Worm (Caenorhabditis elegans): ENCODE data around the gene nhr-21.

Gene nhr-21

ce11 chrII:7331224-7331623 is 7.8 kb upstream of the nhr-21 start, which contains the start of gene npax-1:
Gene npax-1, minus strand, starts transcription at chrII:7331324.
- no peak for TF ChIP-seq snpc-3.4 (tag; optimal IDR thresholded peaks at IDR 0.05)
- no peak for TF ChIP-seq lin-54 (GFP tag; optimal IDR thresholded peaks at IDR 0.05)
- TF ChIP-seq ceh-79 (tag; optimal IDR thresholded peaks at IDR 0.05): no peak

- TF ChIP-seq chd-7 (tag; optimal IDR thresholded peaks at IDR 0.05) (peak; percentile 82), F22D6.2 (tag; optimal IDR thresholded peaks at IDR 0.05) (peak; percentile 86), efl-1 (GFP tag; optimal IDR thresholded peaks at IDR 0.05) (no peak), lin-54 (GFP tag; optimal IDR thresholded peaks at IDR 0.05) (no peak), C06A6.2 (GFP tag; conservative IDR thresholded peaks at IDR 0.05) (peak; percentile 76), K11D2.4 (GFP tag; IDR thresholded peaks at IDR 0.05) (peak; percentile 54; the same call in 1 of the 2 replicates), attf-5 (GFP tag; optimal IDR thresholded peaks at IDR 0.05) (peak; percentile 75), pha-4 (tag; optimal IDR thresholded peaks at IDR 0.05) (peak; percentile 49), K12H6.12 (tag; optimal IDR thresholded peaks at IDR 0.05) (peak; percentile 74), hmg-1.2 (GFP tag; IDR thresholded peaks at IDR 0.05) (peak; percentile 91), tbp1 (GFP tag; optimal IDR thresholded peaks at IDR 0.05) (peak; percentile 27), F55B11.4 (tag; optimal IDR thresholded peaks at IDR 0.05; ENCODE audit: borderline replicate concordance, insufficient read depth) (no peak), ztf-22 (GFP tag; optimal IDR thresholded peaks at IDR 0.05) (peak; percentile 64), ets-4 (GFP tag; optimal IDR thresholded peaks at IDR 0.05) (peak; percentile 8), mcd-1 (GFP tag; IDR thresholded peaks at IDR 0.05) (peak; percentile 45), T07F8.4 (tag; optimal IDR thresholded peaks at IDR 0.05) (no peak), tlf-1 (GFP tag; optimal IDR thresholded peaks at IDR 0.05) (peak; percentile 53), nfyb-1 (GFP tag; IDR thresholded peaks at IDR 0.05) (peak; percentile 64; the same call in 1 of the 2 replicates), F57C9.4 (tag; optimal IDR thresholded peaks at IDR 0.05) (no peak), hsf-1 (GFP tag; IDR thresholded peaks at IDR 0.05) (no peak), madf-8 (GFP tag; conservative IDR thresholded peaks at IDR 0.05) (no peak), lin-40 (tag; optimal IDR thresholded peaks at IDR 0.05) (peak; percentile 87), die-1 (tag; optimal IDR thresholded peaks at IDR 0.05) (peak; percentile 66), rcor-1 (GFP tag; IDR thresholded peaks at IDR 0.05) (no peak; the same call in 1 of the 2 replicates), F23B12.7 (tag; optimal IDR thresholded peaks at IDR 0.05; ENCODE audit: insufficient read depth) (peak; percentile 22), dpl-1 (GFP tag; optimal IDR thresholded peaks at IDR 0.05) (no peak), ztf-26 (tag; optimal IDR thresholded peaks at IDR 0.05) (peak; percentile 95), egl-18 (GFP tag; IDR thresholded peaks at IDR 0.05) (no peak), F33H1.4 (GFP tag; IDR thresholded peaks at IDR 0.05) (no peak), nhr-90 (tag; optimal IDR thresholded peaks at IDR 0.05) (peak; percentile 70), unc-62 (GFP tag; optimal IDR thresholded peaks at IDR 0.05) (peak; percentile 49), cebp-1 (GFP tag; IDR thresholded peaks at IDR 0.05) (peak; percentile 44; the same call in 1 of the 2 replicates), cebp-1 (tag; optimal IDR thresholded peaks at IDR 0.05) (no peak), nhr-80 (tag; optimal IDR thresholded peaks at IDR 0.05) (peak; percentile 96), B0336.3 (GFP tag; IDR thresholded peaks at IDR 0.05) (peak; percentile 88), ZK185.1 (tag; optimal IDR thresholded peaks at IDR 0.05; ENCODE audit: poor library complexity, severe bottlenecking) (no peak), Y67H2A.10 (GFP tag; conservative IDR thresholded peaks at IDR 0.05) (no peak), somi-1 (GFP tag; optimal IDR thresholded peaks at IDR 0.05) (peak; percentile 82), rec-8 (tag; optimal IDR thresholded peaks at IDR 0.05) (no peak), Y95B8A.8 (GFP tag; IDR thresholded peaks at IDR 0.05) (no peak), ceh-100 (GFP tag; IDR thresholded peaks at IDR 0.05) (no peak), atf-7 (tag; optimal IDR thresholded peaks at IDR 0.05) (peak; percentile 86), egl-44 (GFP tag; IDR thresholded peaks at IDR 0.05) (no peak), madf-10 (tag; optimal IDR thresholded peaks at IDR 0.05) (peak; percentile 18), aptf-2 (GFP tag; conservative IDR thresholded peaks at IDR 0.05) (0 out of 2 replicates have a peak, but pooled peaks have one; percentile 10)
These were observed 1.5 kb upstream of the nhr-21 start for ce11 chrII:7337469-7337893.
